Worm (Caenorhabditis elegans): ENCODE measurements around the gene Y32H12A.7.

ce11 chrIII:5385315-5385714 lies at the start of gene Y32H12A.7:
- TF ChIP-seq jun-1 (tag; optimal IDR thresholded peaks at IDR 0.05) (no peak), fos-1 (tag; optimal IDR thresholded peaks at IDR 0.05) (no peak), egl-27 (tag; optimal IDR thresholded peaks at IDR 0.05) (no peak), R02D3.7 (tag; optimal IDR thresholded peaks at IDR 0.05) (no peak), aly-2 (tag; optimal IDR thresholded peaks at IDR 0.05) (no peak), pha-4 (tag; optimal IDR thresholded peaks at IDR 0.05) (no peak), lin-15B (tag; optimal IDR thresholded peaks at IDR 0.05) (no peak)

Measured in whole organism, L3 larva.